Fruit fly (Drosophila melanogaster): ENCODE data around the gene CG33768.
"Not testable (repeated sequence)": the region's sequence is repeated elsewhere in the genome, so short reads cannot be mapped to it uniquely, and the experiment has no call there.

CG33768 gene

dm6 chr3L:22693712-22694111, 46.7 kb downstream of the CG33768 start, which contains the start of the genes CG12546 and CG14453:
Gene CG12546, minus strand, starts transcription at chr3L:22693812.
Gene CG14453, plus strand, starts transcription at chr3L:22694083.
- TF ChIP-seq Snoo (tag; optimal IDR thresholded peaks at IDR 0.05) (no peak), CG13204 (GFP tag; optimal IDR thresholded peaks at IDR 0.05) (no peak), EcR (GFP tag; optimal IDR thresholded peaks at IDR 0.05) (no peak), D1 (tag; optimal IDR thresholded peaks at IDR 0.05) (no peak), CG34367 (tag; optimal IDR thresholded peaks at IDR 0.05) (no peak), CG8159 (tag; optimal IDR thresholded peaks at IDR 0.05) (no peak), CG4496 (GFP tag; IDR thresholded peaks at IDR 0.05) (no peak), Pif1B (GFP tag; optimal IDR thresholded peaks at IDR 0.05) (no peak), CG14655 (GFP tag; optimal IDR thresholded peaks at IDR 0.05) (no peak), Pif1A (GFP tag; optimal IDR thresholded peaks at IDR 0.05) (no peak)

- TF ChIP-seq CG8159 (tag; optimal IDR thresholded peaks at IDR 0.05) (no peak), CG4496 (GFP tag; IDR thresholded peaks at IDR 0.05) (no peak), CG17806 (tag; optimal IDR thresholded peaks at IDR 0.05) (no peak), CG9948 (tag; optimal IDR thresholded peaks at IDR 0.05) (no peak), gl (tag; optimal IDR thresholded peaks at IDR 0.05) (no peak), CG32121 (GFP tag; IDR thresholded peaks at IDR 0.05) (no peak), Pif1B (GFP tag; optimal IDR thresholded peaks at IDR 0.05) (no peak), CG14655 (GFP tag; optimal IDR thresholded peaks at IDR 0.05) (no peak), D1 (tag; optimal IDR thresholded peaks at IDR 0.05) (no peak), Ets98B (GFP tag; IDR thresholded peaks at IDR 0.05) (no peak), CG12605 (GFP tag; IDR thresholded peaks at IDR 0.05) (no peak), Pif1A (GFP tag; optimal IDR thresholded peaks at IDR 0.05) (no peak)
Observed at dm6 chr3L:22695653-22696052, 48.7 kb downstream of the CG33768 start, which contains the start of gene CG14452. Gene CG14452, plus strand, starts transcription at chr3L:22695953.

dm6 chr3L:22696930-22697329, 50.0 kb downstream of the CG33768 start, which contains the start of gene CG32453:
Gene CG32453, plus strand, starts transcription at chr3L:22697230.
- not testable (repeated sequence) for TF ChIP-seq CG9948 (tag; optimal IDR thresholded peaks at IDR 0.05); CG8159 (tag; optimal IDR thresholded peaks at IDR 0.05); CG4496 (GFP tag; IDR thresholded peaks at IDR 0.05)

Data from whole organism, pupa.